Worm (Caenorhabditis elegans) whole organism, young adult: Measurements from ENCODE around the gene F17C11.6.

Experiments used
- C06A6.2 ChIP-seq: fragments of 200-800 bp; sonication (Bioruptor generic); conservative IDR thresholded peaks from 2 replicates; pipeline ENCODE4 v1.3.6; 2022; ENCODE audit warnings: missing genetic modification characterization, missing compliant biosample characterization
- F23B12.7 ChIP-seq: sonication (generic microtip); optimal IDR thresholded peaks from 2 replicates; lab custom pipeline; 2017; ENCODE audit warnings: missing genetic modification characterization, mild to moderate bottlenecking, missing compliant biosample characterization, antibody characterized with exemption, moderate library complexity; ENCODE audit not compliant: insufficient read depth
- F57C9.4 ChIP-seq: sonication (generic microtip); optimal IDR thresholded peaks from 2 replicates; lab custom pipeline; 2017; ENCODE audit warnings: mild to moderate bottlenecking, missing genetic modification characterization, missing compliant biosample characterization
- Y53G8AR.9 ChIP-seq: fragments of 200-800 bp; sonication (Bioruptor generic); conservative IDR thresholded peaks from 2 replicates; pipeline ENCODE4 v1.3.6; 2022; ENCODE audit warnings: missing genetic modification reagents, missing genetic modification characterization, missing compliant biosample characterization
- Y67H2A.10 ChIP-seq: fragments of 200-800 bp; sonication (Bioruptor generic); conservative IDR thresholded peaks from 2 replicates; pipeline ENCODE4 v1.3.6; 2022; ENCODE audit warnings: missing genetic modification reagents, missing genetic modification characterization, missing compliant biosample characterization
- aptf-2 ChIP-seq: fragments of 200-800 bp; sonication (Bioruptor generic); conservative IDR thresholded peaks from 2 replicates; pipeline ENCODE4 v1.3.6; 2022; ENCODE audit warnings: missing genetic modification reagents, missing genetic modification characterization, missing compliant biosample characterization
- aptf-3 ChIP-seq: fragments of 200-800 bp; sonication (Bioruptor generic); IDR thresholded peaks from 2 replicates; pipeline ENCODE4 v1.3.6; 2022; ENCODE audit warnings: missing genetic modification characterization, missing compliant biosample characterization
- bed-1 ChIP-seq: fragments of 200-800 bp; sonication (Bioruptor generic); IDR thresholded peaks from 2 replicates; pipeline ENCODE4 v1.3.6; 2022; ENCODE audit warnings: missing genetic modification reagents, missing genetic modification characterization, missing compliant biosample characterization
- ccch-3 ChIP-seq: fragments of 200-800 bp; sonication (Bioruptor generic); optimal IDR thresholded peaks from 2 replicates; lab custom pipeline; 2018; ENCODE audit warnings: mild to moderate bottlenecking, missing genetic modification characterization, missing compliant biosample characterization
- ceh-100 ChIP-seq: fragments of 200-800 bp; sonication (Bioruptor generic); IDR thresholded peaks from 2 replicates; pipeline ENCODE4 v1.3.6; 2022; ENCODE audit warnings: missing genetic modification reagents, missing genetic modification characterization, missing compliant biosample characterization
- ceh-27 ChIP-seq: fragments of 200-800 bp; sonication (Bioruptor generic); optimal IDR thresholded peaks from 2 replicates; lab custom pipeline; 2018; ENCODE audit warnings: mild to moderate bottlenecking, missing genetic modification characterization, moderate library complexity, missing compliant biosample characterization
- ceh-79 ChIP-seq: sonication (generic microtip); optimal IDR thresholded peaks from 2 replicates; lab custom pipeline; 2017; ENCODE audit warnings: mild to moderate bottlenecking, missing genetic modification characterization, missing compliant biosample characterization
- dox-1 ChIP-seq: fragments of 200-800 bp; sonication (Bioruptor generic); IDR thresholded peaks from 2 replicates; pipeline ENCODE4 v1.3.6; 2022; ENCODE audit warnings: missing genetic modification reagents, missing genetic modification characterization, missing compliant biosample characterization
- dpff-1 ChIP-seq: sonication (generic microtip); optimal IDR thresholded peaks from 2 replicates; lab custom pipeline; 2017; ENCODE audit warnings: mild to moderate bottlenecking, missing genetic modification characterization, missing compliant biosample characterization
- dpl-1 ChIP-seq: fragments of 150-350 bp; optimal IDR thresholded peaks from 2 replicates; lab custom pipeline; 2014; ENCODE audit warnings: missing biosample characterization, missing genetic modification reagents, missing genetic modification characterization
- egrh-3 ChIP-seq: fragments of 200-800 bp; sonication (Bioruptor generic); IDR thresholded peaks from 2 replicates; pipeline ENCODE4 v1.3.6; 2022; ENCODE audit warnings: missing genetic modification reagents, missing genetic modification characterization, missing compliant biosample characterization
- hmg-20 ChIP-seq: fragments of 200-800 bp; sonication (Bioruptor generic); IDR thresholded peaks from 2 replicates; pipeline ENCODE4 v1.3.6; 2022; ENCODE audit warnings: missing genetic modification reagents, missing genetic modification characterization, missing compliant biosample characterization
- hrde-1 ChIP-seq: sonication (generic microtip); optimal IDR thresholded peaks from 2 replicates; lab custom pipeline; 2016; ENCODE audit warnings: missing genetic modification characterization, mild to moderate bottlenecking, missing compliant biosample characterization, moderate library complexity, missing genotype, missing genetic modification reagents, borderline replicate concordance
- hsf-1 ChIP-seq: fragments of 200-800 bp; sonication (Bioruptor generic); IDR thresholded peaks from 2 replicates; pipeline ENCODE4 v1.3.6; 2022; ENCODE audit warnings: missing genetic modification reagents, missing genetic modification characterization, missing compliant biosample characterization
- lag-1 ChIP-seq: fragments of 200-800 bp; sonication (Bioruptor generic); IDR thresholded peaks from 2 replicates; pipeline ENCODE4 v1.3.6; 2022; ENCODE audit warnings: missing genetic modification reagents, missing genetic modification characterization, missing compliant biosample characterization
- let-526 ChIP-seq: fragments of 200-800 bp; sonication (Bioruptor generic); IDR thresholded peaks from 2 replicates; pipeline ENCODE4 v1.3.6; 2022; ENCODE audit warnings: missing genetic modification reagents, missing genetic modification characterization, missing compliant biosample characterization
- let-607 ChIP-seq, 2 experiments: fragments of 200-800 bp in 1 of 2; sonication (Bioruptor generic) in 1 of 2; sonication (generic microtip) in 1 of 2; optimal IDR thresholded peaks; 2 replicates each; lab custom pipeline; 2016 to 2018; ENCODE audit warnings: mild to moderate bottlenecking in 2 of 2, missing compliant biosample characterization in 2 of 2, missing genetic modification characterization in 2 of 2, moderate library complexity in 2 of 2, missing genotype in 1 of 2
- lin-54 ChIP-seq: fragments of 200-800 bp; sonication (Bioruptor generic); optimal IDR thresholded peaks from 2 replicates; lab custom pipeline; 2018; ENCODE audit warnings: mild to moderate bottlenecking, missing genetic modification characterization, missing compliant biosample characterization
- madf-10 ChIP-seq: sonication (generic microtip); optimal IDR thresholded peaks from 2 replicates; lab custom pipeline; 2016; ENCODE audit warnings: mild to moderate bottlenecking, missing genetic modification characterization, missing compliant biosample characterization
- madf-3 ChIP-seq: fragments of 200-800 bp; sonication (Bioruptor generic); IDR thresholded peaks from 2 replicates; pipeline ENCODE4 v1.3.6; 2022; ENCODE audit warnings: missing genetic modification reagents, missing genetic modification characterization, missing compliant biosample characterization
- madf-8 ChIP-seq: fragments of 200-800 bp; sonication (Bioruptor generic); conservative IDR thresholded peaks from 2 replicates; pipeline ENCODE4 v1.3.6; 2022; ENCODE audit warnings: missing genetic modification reagents, missing genetic modification characterization, missing compliant biosample characterization
- nfyb-1 ChIP-seq: fragments of 200-800 bp; sonication (Bioruptor generic); IDR thresholded peaks from 2 replicates; pipeline ENCODE4 v1.3.6; 2022; ENCODE audit warnings: missing genetic modification reagents, missing genetic modification characterization, missing compliant biosample characterization
- nhr-179 ChIP-seq: sonication (generic microtip); optimal IDR thresholded peaks from 2 replicates; lab custom pipeline; 2016; ENCODE audit warnings: mild to moderate bottlenecking, missing genetic modification characterization, missing compliant biosample characterization
- pbrm-1 ChIP-seq: fragments of 200-800 bp; sonication (Bioruptor generic); IDR thresholded peaks from 2 replicates; pipeline ENCODE4 v1.3.6; 2022; ENCODE audit warnings: missing genetic modification reagents, missing genetic modification characterization, missing compliant biosample characterization
- pha-4 ChIP-seq: fragments of 150-350 bp; sonication (generic microtip); optimal IDR thresholded peaks from 2 replicates; lab custom pipeline; 2014; ENCODE audit warnings: missing biosample characterization, missing genetic modification reagents, missing genetic modification characterization
- sea-2 ChIP-seq: fragments of 200-800 bp; sonication (Bioruptor generic); IDR thresholded peaks from 2 replicates; pipeline ENCODE4 v1.3.6; 2022; ENCODE audit warnings: missing genetic modification characterization, missing compliant biosample characterization
- zim-3 ChIP-seq: sonication (generic microtip); optimal IDR thresholded peaks from 2 replicates; lab custom pipeline; 2017; ENCODE audit warnings: mild to moderate bottlenecking, missing genetic modification characterization, moderate library complexity, missing compliant biosample characterization
- ztf-22 ChIP-seq: fragments of 200-800 bp; sonication (Bioruptor generic); optimal IDR thresholded peaks from 2 replicates; lab custom pipeline; 2018; ENCODE audit warnings: mild to moderate bottlenecking, missing genetic modification characterization, moderate library complexity, missing compliant biosample characterization

F17C11.6 gene

DNA sequence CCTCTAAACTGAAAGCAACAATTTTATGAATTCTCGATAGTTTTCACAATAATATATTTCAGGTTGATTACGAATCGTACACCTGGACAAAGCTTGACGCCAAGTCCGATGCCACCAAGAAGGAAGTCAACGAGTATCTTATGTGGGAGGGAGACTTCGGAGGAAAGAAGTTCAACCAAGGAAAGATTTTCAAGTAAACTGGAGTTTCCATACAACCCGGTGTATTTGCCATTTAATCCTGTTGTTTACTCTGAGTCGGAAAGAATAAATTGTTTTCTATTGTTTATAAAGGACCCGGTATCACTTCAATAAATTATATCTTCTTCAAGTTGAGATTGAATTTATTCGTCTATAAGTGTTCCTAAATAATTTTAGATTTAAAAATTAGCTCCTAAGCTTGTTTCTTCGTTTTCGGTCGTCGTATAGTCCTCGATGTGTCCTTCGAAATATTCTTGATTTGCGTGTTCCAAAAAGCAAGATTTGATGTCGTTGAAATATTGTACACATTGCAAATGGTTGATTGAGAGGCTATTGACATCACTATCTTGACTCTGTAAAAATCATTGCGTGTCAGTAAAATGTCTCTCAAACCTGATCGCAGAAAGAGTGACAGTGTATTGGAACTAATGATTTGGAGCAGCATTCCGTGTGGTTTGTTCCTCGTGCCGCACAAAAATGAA lies 12.8 kb downstream of the F17C11.6 start (continued):
- TF ChIP-seq dpff-1 (tag; lab: Kevin White, UChicago) (no peak), lag-1 (GFP tag; lab: Robert Waterston, UW) (no peak), Y67H2A.10 (GFP tag; lab: Robert Waterston, UW) (no peak), hmg-20 (GFP tag; lab: Robert Waterston, UW) (no peak), madf-10 (tag; lab: Kevin White, UChicago) (no peak), aptf-2 (no peak), ceh-27 (GFP tag; lab: Kevin White, UChicago) (no peak), pbrm-1 (GFP tag; lab: Robert Waterston, UW) (peak; percentile 34; the same call in 1 of the 2 replicates), hrde-1 (peak; percentile 43), ceh-100 (GFP tag; lab: Robert Waterston, UW) (0 out of 2 replicates have a peak, but pooled peaks have one; percentile 18), ztf-22 (peak; percentile 41), bed-1 (GFP tag; lab: Robert Waterston, UW) (no peak), pha-4 (tag; lab: Kevin White, UChicago) (peak; percentile 89)

DNA sequence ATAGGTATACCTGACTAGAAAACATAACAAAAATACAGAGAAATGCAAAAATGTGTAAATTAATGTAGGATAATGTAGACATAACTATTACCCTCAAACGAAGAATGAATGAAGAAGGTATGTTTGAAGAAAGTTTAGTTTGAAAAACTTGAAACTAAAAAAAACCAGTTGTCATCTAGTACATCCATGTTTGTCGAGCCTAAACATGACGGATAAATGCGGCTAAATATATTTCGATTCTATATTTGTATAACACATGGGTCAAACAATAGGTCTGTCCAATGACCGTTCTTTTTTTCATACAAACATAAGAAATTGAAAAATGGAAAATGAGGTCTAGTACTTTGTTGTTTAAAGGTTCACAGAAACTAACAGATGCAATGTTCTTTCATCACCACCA lies 15.1 kb downstream of the F17C11.6 start, which contains the start of gene F17C11.22:
F17C11.22 (minus strand) TSS at position 101 of the 400 bp plus-strand sequence.
- TF ChIP-seq let-526 (GFP tag; lab: Robert Waterston, UW): no peak
- TF ChIP-seq sea-2 (GFP tag; lab: Robert Waterston, UW): no peak
- no peak for TF ChIP-seq egrh-3

DNA sequence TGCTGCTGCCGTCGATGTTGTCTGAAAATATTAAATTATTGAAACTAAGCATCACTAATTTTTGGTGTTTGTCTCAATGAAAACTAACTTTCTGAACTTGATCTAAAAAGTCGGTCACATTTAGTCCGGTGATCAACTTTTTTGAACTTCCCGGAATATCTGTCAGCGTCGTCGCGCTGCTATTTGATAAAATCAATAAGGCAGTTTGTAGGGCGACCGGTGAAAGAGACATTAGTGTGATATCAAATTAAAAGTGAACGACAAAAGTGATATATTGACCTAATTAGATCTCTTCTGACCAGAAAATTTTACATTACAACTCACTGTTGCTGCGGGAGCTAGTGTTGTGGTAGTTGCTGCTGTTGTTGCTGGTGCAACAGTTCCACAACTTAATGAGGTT lies 16.0 kb downstream of the F17C11.6 start:
- TF ChIP-seq madf-3 (GFP tag; lab: Robert Waterston, UW) (no peak), F57C9.4 (no peak), hsf-1 (no peak), Y53G8AR.9 (GFP tag; lab: Robert Waterston, UW) (no peak), zim-3 (tag; lab: Kevin White, UChicago) (no peak), lin-54 (GFP tag; lab: Kevin White, UChicago) (no peak), let-607 (tag; optimal IDR thresholded peaks at IDR 0.05; lab: Kevin White, UChicago) (no peak), nfyb-1 (GFP tag; lab: Robert Waterston, UW) (no peak), hrde-1 (no peak), C06A6.2 (GFP tag; lab: Robert Waterston, UW) (no peak), ccch-3 (GFP tag; lab: Kevin White, UChicago) (no peak), dpl-1 (GFP tag; lab: Kevin White, UChicago) (no peak), dox-1 (no peak), aptf-3 (GFP tag; lab: Robert Waterston, UW) (no peak), ztf-22 (no peak), nhr-179 (tag; lab: Kevin White, UChicago) (no peak), madf-8 (GFP tag; lab: Robert Waterston, UW) (no peak), ceh-79 (tag; lab: Kevin White, UChicago) (no peak)

DNA sequence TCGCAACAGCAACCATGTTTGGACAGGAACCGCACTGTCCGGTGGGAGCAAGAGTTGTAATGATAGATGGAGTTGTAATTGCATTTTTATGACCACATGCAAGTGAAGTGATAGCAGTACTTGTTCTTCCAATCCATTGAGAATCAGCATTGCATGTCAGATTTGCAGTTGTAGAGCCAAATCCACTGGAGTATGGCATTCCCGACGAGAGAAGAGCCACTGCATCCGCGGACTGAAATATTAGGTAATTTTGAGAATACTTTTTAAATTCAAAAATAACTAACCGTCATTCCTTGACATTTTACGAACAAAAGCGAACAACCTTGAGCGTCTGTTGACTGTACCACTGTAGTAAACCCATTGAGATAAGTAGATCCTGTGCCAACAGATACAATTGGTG lies 20.2 kb downstream of the F17C11.6 start:
- TF ChIP-seq F23B12.7 (tag; lab: Kevin White, UChicago): no peak
